Worm (Caenorhabditis elegans) whole organism, L4/young adult: ENCODE data around the gene frm-2.

ENCODE experiments used
- W03F9.2 ChIP-seq: fragments of 150-350 bp; optimal IDR thresholded peaks from 2 replicates; lab custom pipeline; 2014; ENCODE audit warnings: missing biosample characterization, missing genetic modification characterization
- him-1 ChIP-seq: sonication (generic microtip); optimal IDR thresholded peaks from 2 replicates; lab custom pipeline; 2016; ENCODE audit warnings: missing genotype, missing genetic modification reagents, missing genetic modification characterization, missing compliant biosample characterization

ce11 chrIII:5965839-5966463 is 16.0 kb downstream of the frm-2 start, which contains the start of gene dct-6:
- no peak for TF ChIP-seq him-1 (tag; lab: Kevin White, UChicago)
- no peak for TF ChIP-seq W03F9.2
